Worm (Caenorhabditis elegans) whole organism, young adult: ENCODE data around the gene Y51A2D.8.

Experiments
- B0336.3 ChIP-seq: fragments of 200-800 bp; sonication (Bioruptor generic); IDR thresholded peaks from 2 replicates; pipeline ENCODE4 v1.3.6; 2022; ENCODE audit warnings: missing genetic modification characterization, missing compliant biosample characterization
- C06A6.2 ChIP-seq: fragments of 200-800 bp; sonication (Bioruptor generic); conservative IDR thresholded peaks from 2 replicates; pipeline ENCODE4 v1.3.6; 2022; ENCODE audit warnings: missing genetic modification characterization, missing compliant biosample characterization
- C17E4.6 ChIP-seq: fragments of 200-800 bp; sonication (Bioruptor generic); IDR thresholded peaks from 2 replicates; pipeline ENCODE4 v1.3.6; 2022; ENCODE audit warnings: missing genetic modification reagents, missing genetic modification characterization, missing compliant biosample characterization
- D2030.7 ChIP-seq: fragments of 200-800 bp; sonication (Bioruptor generic); IDR thresholded peaks from 2 replicates; pipeline ENCODE4 v1.3.6; 2022; ENCODE audit warnings: missing genetic modification reagents, missing genetic modification characterization, missing compliant biosample characterization
- F10E7.11 ChIP-seq: sonication (generic microtip); optimal IDR thresholded peaks from 2 replicates; lab custom pipeline; 2017; ENCODE audit warnings: mild to moderate bottlenecking, missing genetic modification characterization, moderate library complexity, missing compliant biosample characterization
- F55B11.4 ChIP-seq: sonication (generic microtip); optimal IDR thresholded peaks from 2 replicates; lab custom pipeline; 2016; ENCODE audit warnings: missing compliant biosample characterization, missing genetic modification characterization, borderline replicate concordance; ENCODE audit not compliant: insufficient read depth
- F57A8.1 ChIP-seq: fragments of 200-800 bp; sonication (Bioruptor generic); optimal IDR thresholded peaks from 2 replicates; lab custom pipeline; 2018; ENCODE audit warnings: mild to moderate bottlenecking, missing genetic modification characterization, moderate library complexity, missing compliant biosample characterization
- K12H6.12 ChIP-seq: fragments of 200-800 bp; sonication (Bioruptor generic); optimal IDR thresholded peaks from 2 replicates; lab custom pipeline; 2018; ENCODE audit warnings: mild to moderate bottlenecking, missing genetic modification characterization, missing compliant biosample characterization
- T26A5.8 ChIP-seq: sonication (generic microtip); optimal IDR thresholded peaks from 2 replicates; lab custom pipeline; 2016; ENCODE audit warnings: missing genetic modification characterization, missing compliant biosample characterization
- Y53G8AR.9 ChIP-seq: fragments of 200-800 bp; sonication (Bioruptor generic); conservative IDR thresholded peaks from 2 replicates; pipeline ENCODE4 v1.3.6; 2022; ENCODE audit warnings: missing genetic modification reagents, missing genetic modification characterization, missing compliant biosample characterization
- Y67H2A.10 ChIP-seq: fragments of 200-800 bp; sonication (Bioruptor generic); conservative IDR thresholded peaks from 2 replicates; pipeline ENCODE4 v1.3.6; 2022; ENCODE audit warnings: missing genetic modification reagents, missing genetic modification characterization, missing compliant biosample characterization
- Y95B8A.8 ChIP-seq: fragments of 200-800 bp; sonication (Bioruptor generic); IDR thresholded peaks from 2 replicates; pipeline ENCODE4 v1.3.6; 2022; ENCODE audit warnings: missing genetic modification reagents, missing genetic modification characterization, missing compliant biosample characterization
- atf-7 ChIP-seq: sonication (generic microtip); optimal IDR thresholded peaks from 2 replicates; lab custom pipeline; 2017; ENCODE audit warnings: mild to moderate bottlenecking, missing genetic modification characterization, missing compliant biosample characterization
- bed-1 ChIP-seq: fragments of 200-800 bp; sonication (Bioruptor generic); IDR thresholded peaks from 2 replicates; pipeline ENCODE4 v1.3.6; 2022; ENCODE audit warnings: missing genetic modification reagents, missing genetic modification characterization, missing compliant biosample characterization
- cebp-1 ChIP-seq, 2 experiments: fragments of 200-800 bp in 1 of 2; sonication (Bioruptor generic) in 1 of 2; sonication (generic microtip) in 1 of 2; IDR thresholded peaks in 1 of 2; optimal IDR thresholded peaks in 1 of 2; 2 replicates each; pipeline versions ENCODE4 v1.3.6 to Lab custom; 2017 to 2022; ENCODE audit warnings: missing compliant biosample characterization in 2 of 2, missing genetic modification characterization in 2 of 2, mild to moderate bottlenecking in 1 of 2, missing genetic modification reagents in 1 of 2, moderate library complexity in 1 of 2
- ceh-27 ChIP-seq: fragments of 200-800 bp; sonication (Bioruptor generic); optimal IDR thresholded peaks from 2 replicates; lab custom pipeline; 2018; ENCODE audit warnings: mild to moderate bottlenecking, missing genetic modification characterization, moderate library complexity, missing compliant biosample characterization
- ceh-79 ChIP-seq: sonication (generic microtip); optimal IDR thresholded peaks from 2 replicates; lab custom pipeline; 2017; ENCODE audit warnings: mild to moderate bottlenecking, missing genetic modification characterization, missing compliant biosample characterization
- die-1 ChIP-seq: sonication (generic microtip); optimal IDR thresholded peaks from 2 replicates; lab custom pipeline; 2016; ENCODE audit warnings: missing genotype, mild to moderate bottlenecking, missing genetic modification characterization, missing compliant biosample characterization
- hlh-12 ChIP-seq: sonication (generic microtip); optimal IDR thresholded peaks from 2 replicates; lab custom pipeline; 2016; ENCODE audit warnings: missing genetic modification characterization, missing compliant biosample characterization
- hlh-26 ChIP-seq: fragments of 200-800 bp; sonication (Bioruptor generic); conservative IDR thresholded peaks from 2 replicates; pipeline ENCODE4 v1.3.6; 2022; ENCODE audit warnings: missing genetic modification reagents, missing genetic modification characterization, missing compliant biosample characterization
- hrde-1 ChIP-seq: sonication (generic microtip); optimal IDR thresholded peaks from 2 replicates; lab custom pipeline; 2016; ENCODE audit warnings: missing genetic modification characterization, mild to moderate bottlenecking, missing compliant biosample characterization, moderate library complexity, missing genotype, missing genetic modification reagents, borderline replicate concordance
- lag-1 ChIP-seq: fragments of 200-800 bp; sonication (Bioruptor generic); IDR thresholded peaks from 2 replicates; pipeline ENCODE4 v1.3.6; 2022; ENCODE audit warnings: missing genetic modification reagents, missing genetic modification characterization, missing compliant biosample characterization
- lin-35 ChIP-seq, 3 experiments: fragments of 150-350 bp in 2 of 3; sonication (generic microtip) in 1 of 3; optimal IDR thresholded peaks; 2 replicates each; lab custom pipeline; 2014 to 2018; ENCODE audit warnings: missing biosample characterization in 3 of 3, missing genetic modification characterization in 3 of 3, missing genetic modification reagents in 3 of 3
- lin-54 ChIP-seq: fragments of 200-800 bp; sonication (Bioruptor generic); optimal IDR thresholded peaks from 2 replicates; lab custom pipeline; 2018; ENCODE audit warnings: mild to moderate bottlenecking, missing genetic modification characterization, missing compliant biosample characterization
- madf-10 ChIP-seq: sonication (generic microtip); optimal IDR thresholded peaks from 2 replicates; lab custom pipeline; 2016; ENCODE audit warnings: mild to moderate bottlenecking, missing genetic modification characterization, missing compliant biosample characterization
- mcd-1 ChIP-seq: fragments of 200-800 bp; sonication (Bioruptor generic); IDR thresholded peaks from 2 replicates; pipeline ENCODE4 v1.3.6; 2022; ENCODE audit warnings: missing genetic modification reagents, missing genetic modification characterization, missing compliant biosample characterization
- nfya-1 ChIP-seq: sonication (generic microtip); optimal IDR thresholded peaks from 2 replicates; lab custom pipeline; 2017; ENCODE audit warnings: antibody characterized with exemption, missing compliant biosample characterization, missing genetic modification characterization, borderline replicate concordance; ENCODE audit not compliant: insufficient read depth
- nfyb-1 ChIP-seq: fragments of 200-800 bp; sonication (Bioruptor generic); IDR thresholded peaks from 2 replicates; pipeline ENCODE4 v1.3.6; 2022; ENCODE audit warnings: missing genetic modification reagents, missing genetic modification characterization, missing compliant biosample characterization
- nhr-120 ChIP-seq: fragments of 200-800 bp; sonication (Bioruptor generic); IDR thresholded peaks from 2 replicates; pipeline ENCODE4 v1.3.6; 2022; ENCODE audit warnings: missing genetic modification characterization, missing compliant biosample characterization
- nhr-80 ChIP-seq: sonication (generic microtip); optimal IDR thresholded peaks from 2 replicates; lab custom pipeline; 2016; ENCODE audit warnings: missing genetic modification characterization, missing compliant biosample characterization
- repo-1 ChIP-seq: sonication (generic microtip); optimal IDR thresholded peaks from 2 replicates; lab custom pipeline; 2017; ENCODE audit warnings: mild to moderate bottlenecking, missing genetic modification characterization, missing compliant biosample characterization
- sdz-38 ChIP-seq: sonication (generic microtip); optimal IDR thresholded peaks from 2 replicates; lab custom pipeline; 2016; ENCODE audit warnings: missing genotype, missing genetic modification characterization, missing compliant biosample characterization
- sptf-2 ChIP-seq: fragments of 200-800 bp; sonication (Bioruptor generic); optimal IDR thresholded peaks from 2 replicates; lab custom pipeline; 2018; ENCODE audit warnings: mild to moderate bottlenecking, missing genetic modification characterization, missing compliant biosample characterization
- tlf-1 ChIP-seq: fragments of 200-800 bp; sonication (Bioruptor generic); optimal IDR thresholded peaks from 2 replicates; lab custom pipeline; 2018; ENCODE audit warnings: mild to moderate bottlenecking, missing genetic modification characterization, missing compliant biosample characterization
- xnd-1 ChIP-seq: sonication (generic microtip); optimal IDR thresholded peaks from 2 replicates; lab custom pipeline; 2016; ENCODE audit warnings: missing genotype, missing genetic modification reagents, missing genetic modification characterization, missing compliant biosample characterization
- ztf-18 ChIP-seq: sonication (generic microtip); optimal IDR thresholded peaks from 2 replicates; lab custom pipeline; 2016; ENCODE audit warnings: missing genotype, mild to moderate bottlenecking, missing genetic modification characterization, missing compliant biosample characterization
- ztf-22 ChIP-seq: fragments of 200-800 bp; sonication (Bioruptor generic); optimal IDR thresholded peaks from 2 replicates; lab custom pipeline; 2018; ENCODE audit warnings: mild to moderate bottlenecking, missing genetic modification characterization, moderate library complexity, missing compliant biosample characterization

Gene Y51A2D.8

ce11 chrV:18592448-18592847 is 38.8 kb upstream of the Y51A2D.8 start, which contains the start of gene grdn-1:
Gene grdn-1 (plus strand): TSS chrV:18592748.
- TF ChIP-seq Y53G8AR.9 (GFP tag; lab: Robert Waterston, UW) (no peak), T26A5.8 (tag; lab: Kevin White, UChicago) (no peak), die-1 (no peak), nfya-1 (tag; lab: Kevin White, UChicago) (no peak), B0336.3 (GFP tag; lab: Robert Waterston, UW) (no peak), nfyb-1 (GFP tag; lab: Robert Waterston, UW) (no peak), lin-35 (GFP tag; optimal IDR thresholded peaks at IDR 0.05; lab: Kevin White, UChicago) (no peak), nhr-80 (no peak)
- TF ChIP-seq, all 124 proteins: peak for 0

ce11 chrV:18589585-18589984 is 35.9 kb upstream of the Y51A2D.8 start:
- TF ChIP-seq hlh-26 (GFP tag; lab: Robert Waterston, UW) (no peak), F55B11.4 (no peak), nfyb-1 (GFP tag; lab: Robert Waterston, UW) (no peak), F10E7.11 (tag; lab: Kevin White, UChicago) (no peak), lin-54 (GFP tag; lab: Kevin White, UChicago) (no peak), ztf-22 (GFP tag; lab: Kevin White, UChicago) (no peak), hrde-1 (tag; lab: Kevin White, UChicago) (no peak), atf-7 (tag; lab: Kevin White, UChicago) (no peak), D2030.7 (no peak), madf-10 (tag; lab: Kevin White, UChicago) (no peak), C17E4.6 (GFP tag; lab: Robert Waterston, UW) (no peak), repo-1 (tag; lab: Kevin White, UChicago) (no peak), K12H6.12 (no peak), xnd-1 (tag; lab: Kevin White, UChicago) (no peak), lag-1 (GFP tag; lab: Robert Waterston, UW) (no peak)
- TF ChIP-seq, all 124 proteins: peak for 0

ce11 chrV:18587936-18588335 is 34.3 kb upstream of the Y51A2D.8 start:
- TF ChIP-seq mcd-1 (GFP tag; lab: Robert Waterston, UW) (no peak), nhr-120 (no peak), ztf-18 (tag; lab: Kevin White, UChicago) (no peak), C06A6.2 (no peak), ceh-27 (no peak), hrde-1 (tag; lab: Kevin White, UChicago) (no peak), hlh-12 (no peak), Y95B8A.8 (no peak), bed-1 (GFP tag; lab: Robert Waterston, UW) (no peak), sptf-2 (GFP tag; lab: Kevin White, UChicago) (no peak), cebp-1 (GFP tag; IDR thresholded peaks at IDR 0.05; lab: Robert Waterston, UW) (no peak), cebp-1 (tag; optimal IDR thresholded peaks at IDR 0.05; lab: Kevin White, UChicago) (no peak), F57A8.1 (no peak), lin-54 (GFP tag; lab: Kevin White, UChicago) (no peak), Y53G8AR.9 (GFP tag; lab: Robert Waterston, UW) (no peak), atf-7 (tag; lab: Kevin White, UChicago) (no peak), Y67H2A.10 (GFP tag; lab: Robert Waterston, UW) (no peak), tlf-1 (no peak), sdz-38 (tag; lab: Kevin White, UChicago) (no peak), ceh-79 (tag; lab: Kevin White, UChicago) (no peak)
